Worm (Caenorhabditis elegans): ENCODE measurements around the gene pcyt-2.2.
A peak's percentile ranks its signal among the peaks of the same experiment; 100 is the strongest.

pcyt-2.2 gene

DNA sequence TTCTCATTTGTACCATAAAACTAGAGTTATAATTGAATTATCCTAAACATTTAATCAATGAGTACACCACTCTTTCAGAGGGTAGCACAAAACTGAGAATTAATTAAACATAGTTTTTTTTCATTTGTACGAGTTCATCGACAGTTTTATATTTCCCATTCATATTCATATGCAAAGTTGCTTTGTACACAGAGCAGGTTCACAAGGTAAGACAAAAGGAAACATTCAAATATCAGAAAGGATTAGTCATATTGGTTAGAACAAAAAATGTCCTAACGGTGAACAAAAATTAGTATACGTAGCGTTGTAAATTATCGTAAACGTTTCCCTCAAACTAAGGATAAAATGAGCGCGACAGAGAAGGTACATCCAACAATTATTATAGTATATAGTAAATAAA, 2.8 kb upstream of the pcyt-2.2 start:
- no peak for TF ChIP-seq ceh-82 (tag; optimal IDR thresholded peaks at IDR 0.05)
- TF ChIP-seq vab-15 (tag; optimal IDR thresholded peaks at IDR 0.05), result no peak
- TF ChIP-seq pqm-1 (tag; optimal IDR thresholded peaks at IDR 0.05), result no peak
- no peak for TF ChIP-seq lsy-2 (tag; optimal IDR thresholded peaks at IDR 0.05)
- TF ChIP-seq jun-1 (tag; optimal IDR thresholded peaks at IDR 0.05), result no peak
- TF ChIP-seq ceh-8 (GFP tag; optimal IDR thresholded peaks at IDR 0.05), result no peak
- no peak for TF ChIP-seq nhr-12 (tag; optimal IDR thresholded peaks at IDR 0.05)
- no peak for TF ChIP-seq mdl-1 (tag; optimal IDR thresholded peaks at IDR 0.05)
- no peak for TF ChIP-seq sox-4 (tag; optimal IDR thresholded peaks at IDR 0.05)
- TF ChIP-seq mab-9 (GFP tag; IDR thresholded peaks at IDR 0.05), result no peak
- TF ChIP-seq lir-3 (tag; optimal IDR thresholded peaks at IDR 0.05; ENCODE audit: poor library complexity), result no peak
- TF ChIP-seq zip-4 (GFP tag; optimal IDR thresholded peaks at IDR 0.05), result no peak
- no peak for TF ChIP-seq ceh-90 (tag; optimal IDR thresholded peaks at IDR 0.05)
- TF ChIP-seq lin-14 (GFP tag; optimal IDR thresholded peaks at IDR 0.05), result no peak
- no peak for TF ChIP-seq dsc-1 (tag; optimal IDR thresholded peaks at IDR 0.05)

DNA sequence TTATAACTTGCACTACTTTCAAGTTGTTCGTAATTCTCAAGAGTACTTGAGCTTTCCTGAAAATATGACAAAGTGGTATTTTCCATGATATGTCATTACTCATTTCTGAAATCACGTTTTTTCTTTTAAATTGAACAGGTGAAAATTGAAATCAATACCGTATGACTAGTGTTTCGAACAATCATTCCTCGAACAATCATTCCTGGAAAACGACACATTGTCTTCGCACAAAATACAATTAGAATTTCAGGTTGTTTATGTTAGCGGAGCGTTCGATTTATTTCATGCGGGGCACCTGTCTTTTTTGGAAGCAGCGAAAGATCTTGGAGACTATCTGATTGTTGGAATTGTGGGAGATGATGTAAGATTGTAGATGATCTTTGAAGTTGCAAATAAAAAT, 2.1 kb downstream of the pcyt-2.2 start:
- TF ChIP-seq ztf-4 (tag; optimal IDR thresholded peaks at IDR 0.05), result no peak
- TF ChIP-seq mep-1 (tag; optimal IDR thresholded peaks at IDR 0.05), result no peak
- no peak for TF ChIP-seq vab-15 (tag; optimal IDR thresholded peaks at IDR 0.05)
- TF ChIP-seq snu-23 (GFP tag; optimal IDR thresholded peaks at IDR 0.05), result no peak
- peak; percentile 99 for TF ChIP-seq hlh-4 (tag; optimal IDR thresholded peaks at IDR 0.05)
- TF ChIP-seq F16B12.6 (tag; optimal IDR thresholded peaks at IDR 0.05), result no peak
- peak; percentile 46 for TF ChIP-seq nhr-71 (tag; optimal IDR thresholded peaks at IDR 0.05)
- peak; percentile 42 for TF ChIP-seq nhr-47 (tag; optimal IDR thresholded peaks at IDR 0.05)
- peak; percentile 35 for TF ChIP-seq fkh-8 (tag; optimal IDR thresholded peaks at IDR 0.05)
- no peak for TF ChIP-seq fkh-10 (GFP tag; optimal IDR thresholded peaks at IDR 0.05)
- TF ChIP-seq unc-130 (tag; optimal IDR thresholded peaks at IDR 0.05), result no peak
- TF ChIP-seq isw-1 (GFP tag; IDR thresholded peaks at IDR 0.05), result no peak
- no peak for TF ChIP-seq hlh-17 (GFP tag; optimal IDR thresholded peaks at IDR 0.05; ENCODE audit: borderline replicate concordance)
- no peak for TF ChIP-seq C16A3.4 (tag; optimal IDR thresholded peaks at IDR 0.05)
- no peak for TF ChIP-seq snpc-4 (tag; optimal IDR thresholded peaks at IDR 0.05)

DNA sequence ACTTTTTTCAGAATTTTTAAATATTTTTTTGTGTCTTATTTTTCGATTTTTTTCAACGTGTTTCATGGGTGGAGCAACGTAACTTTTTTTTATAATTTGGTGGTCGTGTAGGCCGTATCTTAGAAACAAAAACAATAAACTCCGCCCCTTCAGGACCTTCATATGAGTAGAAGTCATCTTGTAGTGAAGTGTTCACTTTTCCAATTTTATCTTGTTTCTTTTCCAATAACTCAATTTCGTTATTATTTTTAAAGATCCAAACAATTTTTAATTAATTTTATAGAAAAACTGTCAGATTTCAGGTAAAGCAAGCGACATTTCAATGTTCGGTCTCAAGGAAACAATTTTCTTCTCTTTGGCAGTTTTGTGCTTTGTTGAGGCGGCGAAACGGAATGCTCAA, 4.8 kb downstream of the pcyt-2.2 start, which contains the start of gene C39D10.2:
C39D10.2 (plus strand) TSS at position 301 of the 400 bp plus-strand sequence.
- no peak for TF ChIP-seq C16A3.4 (tag; optimal IDR thresholded peaks at IDR 0.05)
- no peak for TF ChIP-seq ceh-88 (GFP tag; IDR thresholded peaks at IDR 0.05)
- TF ChIP-seq dsc-1 (tag; optimal IDR thresholded peaks at IDR 0.05), result no peak
- TF ChIP-seq ceh-63 (GFP tag; optimal IDR thresholded peaks at IDR 0.05), result no peak
- no peak for TF ChIP-seq egl-27 (tag; optimal IDR thresholded peaks at IDR 0.05)
- TF ChIP-seq nhr-90 (tag; optimal IDR thresholded peaks at IDR 0.05; ENCODE audit: poor library complexity), result no peak
- TF ChIP-seq ces-1 (GFP tag; optimal IDR thresholded peaks at IDR 0.05), result no peak
- no peak for TF ChIP-seq nhr-20 (tag; optimal IDR thresholded peaks at IDR 0.05)
- TF ChIP-seq nhr-47 (tag; optimal IDR thresholded peaks at IDR 0.05), result no peak
- no peak for TF ChIP-seq ztf-4 (tag; optimal IDR thresholded peaks at IDR 0.05)
- no peak for TF ChIP-seq nhr-84 (tag; optimal IDR thresholded peaks at IDR 0.05)
- no peak for TF ChIP-seq irx-1 (tag; optimal IDR thresholded peaks at IDR 0.05)
- TF ChIP-seq hpl-2 (GFP tag; optimal IDR thresholded peaks at IDR 0.05), result no peak
- no peak for TF ChIP-seq F16B12.6 (tag; optimal IDR thresholded peaks at IDR 0.05)
- TF ChIP-seq pqm-1 (tag; optimal IDR thresholded peaks at IDR 0.05), result no peak
- TF ChIP-seq ets-5 (GFP tag; IDR thresholded peaks at IDR 0.05), result no peak
- TF ChIP-seq mab-9 (GFP tag; IDR thresholded peaks at IDR 0.05), result no peak
- TF ChIP-seq blmp-1 (tag; optimal IDR thresholded peaks at IDR 0.05), result no peak
